Worm (Caenorhabditis elegans) whole organism, L3 larva: ENCODE measurements around the gene Y41D4A.1.

ENCODE experiments used
- R02D3.7 ChIP-seq: fragments of 150-350 bp; optimal IDR thresholded peaks from 2 replicates; lab custom pipeline; 2014; ENCODE audit warnings: missing biosample characterization, missing genetic modification characterization
- ZK546.5 ChIP-seq: sonication (generic microtip); optimal IDR thresholded peaks from 2 replicates; lab custom pipeline; 2017; ENCODE audit warnings: missing biosample characterization, missing genetic modification characterization
- ama-1 ChIP-seq: fragments of 150-350 bp; optimal IDR thresholded peaks from 2 replicates; lab custom pipeline; 2018
- ceh-82 ChIP-seq: fragments of 150-350 bp; optimal IDR thresholded peaks from 2 replicates; lab custom pipeline; 2014; ENCODE audit warnings: missing biosample characterization, missing genetic modification characterization
- egl-5 ChIP-seq: fragments of 150-350 bp; optimal IDR thresholded peaks from 2 replicates; lab custom pipeline; 2017; ENCODE audit warnings: missing biosample characterization, missing genetic modification reagents, missing genetic modification characterization, inconsistent platforms
- fkh-10 ChIP-seq: sonication (generic microtip); optimal IDR thresholded peaks from 2 replicates; lab custom pipeline; 2017; ENCODE audit warnings: missing biosample characterization, missing genetic modification reagents, missing genetic modification characterization
- hmg-11 ChIP-seq: sonication (generic microtip); optimal IDR thresholded peaks from 2 replicates; lab custom pipeline; 2016; ENCODE audit warnings: missing genetic modification characterization, missing compliant biosample characterization
- lin-15B ChIP-seq: fragments of 150-350 bp; optimal IDR thresholded peaks from 2 replicates; lab custom pipeline; 2014; ENCODE audit warnings: missing biosample characterization, missing genetic modification characterization
- lin-39 ChIP-seq: fragments of 150-350 bp; optimal IDR thresholded peaks from 2 replicates; lab custom pipeline; 2018; ENCODE audit warnings: missing biosample characterization, missing genetic modification reagents, missing genetic modification characterization
- lsy-12 ChIP-seq: sonication (generic microtip); optimal IDR thresholded peaks from 2 replicates; lab custom pipeline; 2016; ENCODE audit warnings: mild to moderate bottlenecking, missing genetic modification characterization, missing compliant biosample characterization
- mdl-1 ChIP-seq: fragments of 150-350 bp; optimal IDR thresholded peaks from 2 replicates; lab custom pipeline; 2014; ENCODE audit warnings: missing biosample characterization, missing genetic modification characterization
- nfya-1 ChIP-seq: sonication (generic microtip); optimal IDR thresholded peaks from 2 replicates; lab custom pipeline; 2017; ENCODE audit warnings: missing genetic modification characterization, mild to moderate bottlenecking, missing compliant biosample characterization, antibody characterized with exemption, moderate library complexity; ENCODE audit not compliant: insufficient read depth
- nhr-11 ChIP-seq: fragments of 150-350 bp; optimal IDR thresholded peaks from 2 replicates; lab custom pipeline; 2014; ENCODE audit warnings: missing biosample characterization, missing genetic modification characterization
- nhr-12 ChIP-seq: fragments of 150-350 bp; optimal IDR thresholded peaks from 2 replicates; lab custom pipeline; 2014; ENCODE audit warnings: missing biosample characterization, missing genetic modification characterization
- nhr-23 ChIP-seq: fragments of 150-350 bp; optimal IDR thresholded peaks from 2 replicates; lab custom pipeline; 2014; ENCODE audit warnings: missing biosample characterization, missing genetic modification reagents, missing genetic modification characterization
- nhr-25 ChIP-seq: sonication (generic microtip); optimal IDR thresholded peaks from 2 replicates; lab custom pipeline; 2017; ENCODE audit warnings: missing biosample characterization, missing genetic modification characterization
- nhr-67 ChIP-seq: fragments of 150-350 bp; optimal IDR thresholded peaks from 2 replicates; lab custom pipeline; 2014; ENCODE audit warnings: missing biosample characterization, missing genetic modification characterization
- nhr-76 ChIP-seq: fragments of 150-350 bp; sonication (generic microtip); optimal IDR thresholded peaks from 5 replicates; lab custom pipeline; 2014; ENCODE audit warnings: missing biosample characterization, missing genetic modification characterization
- sea-2 ChIP-seq: fragments of 150-350 bp; sonication (generic microtip); optimal IDR thresholded peaks from 4 replicates; lab custom pipeline; 2014; ENCODE audit warnings: missing biosample characterization, missing genetic modification reagents, missing genetic modification characterization
- skn-1 ChIP-seq: fragments of 150-350 bp; optimal IDR thresholded peaks from 2 replicates; lab custom pipeline; 2014; ENCODE audit warnings: missing biosample characterization, missing genetic modification characterization
- snpc-4 ChIP-seq: fragments of 150-350 bp; optimal IDR thresholded peaks from 2 replicates; lab custom pipeline; 2014; ENCODE audit warnings: missing biosample characterization, missing genetic modification characterization
- tbx-2 ChIP-seq: sonication (generic microtip); optimal IDR thresholded peaks from 2 replicates; lab custom pipeline; 2016; ENCODE audit warnings: mild to moderate bottlenecking, missing genetic modification characterization, missing compliant biosample characterization
- unc-39 ChIP-seq: sonication (generic microtip); optimal IDR thresholded peaks from 4 replicates; lab custom pipeline; 2017; ENCODE audit warnings: missing biosample characterization, missing genetic modification characterization
- unc-62 ChIP-seq: fragments of 150-350 bp; sonication (generic microtip); optimal IDR thresholded peaks from 4 replicates; lab custom pipeline; 2014; ENCODE audit warnings: missing biosample characterization, missing genetic modification reagents, missing genetic modification characterization
- zag-1 ChIP-seq: fragments of 150-350 bp; optimal IDR thresholded peaks from 2 replicates; lab custom pipeline; 2014; ENCODE audit warnings: missing biosample characterization, missing genetic modification characterization
- ztf-11 ChIP-seq: fragments of 150-350 bp; optimal IDR thresholded peaks from 2 replicates; lab custom pipeline; 2014; ENCODE audit warnings: missing biosample characterization, missing genetic modification characterization
- ztf-4 ChIP-seq: fragments of 150-350 bp; optimal IDR thresholded peaks from 2 replicates; lab custom pipeline; 2014; ENCODE audit warnings: missing biosample characterization, missing genetic modification characterization

Y41D4A.1 gene

DNA sequence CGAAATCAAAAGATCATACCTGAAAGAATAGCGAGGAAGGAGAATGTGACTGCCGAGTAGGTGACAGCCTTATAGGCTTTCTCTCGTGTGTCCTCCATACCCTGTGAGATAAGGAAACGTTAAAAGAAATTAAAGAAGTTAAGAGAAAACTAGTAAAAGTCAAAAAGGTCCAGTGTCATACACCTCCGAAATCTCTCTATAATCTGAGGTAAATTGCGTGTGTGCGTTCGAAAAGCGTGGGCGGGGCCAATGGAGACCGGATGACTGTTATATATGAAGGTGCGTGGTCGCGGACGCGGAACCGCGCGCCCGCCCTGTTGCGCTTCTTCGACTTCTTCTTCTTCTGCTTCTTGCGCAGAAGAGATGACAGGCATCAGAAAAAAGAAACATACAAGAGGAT lies 48.2 kb downstream of the Y41D4A.1 start, which contains the start of gene col-109:
TSS of gene col-109 (minus strand) at position 101 of the 400 bp plus-strand sequence.
- TF ChIP-seq nhr-67 (tag; lab: Kevin White, UChicago) = no peak
- peak; percentile 5 for TF ChIP-seq nhr-25 (tag; lab: Kevin White, UChicago)
- TF ChIP-seq ztf-4 = no peak

DNA sequence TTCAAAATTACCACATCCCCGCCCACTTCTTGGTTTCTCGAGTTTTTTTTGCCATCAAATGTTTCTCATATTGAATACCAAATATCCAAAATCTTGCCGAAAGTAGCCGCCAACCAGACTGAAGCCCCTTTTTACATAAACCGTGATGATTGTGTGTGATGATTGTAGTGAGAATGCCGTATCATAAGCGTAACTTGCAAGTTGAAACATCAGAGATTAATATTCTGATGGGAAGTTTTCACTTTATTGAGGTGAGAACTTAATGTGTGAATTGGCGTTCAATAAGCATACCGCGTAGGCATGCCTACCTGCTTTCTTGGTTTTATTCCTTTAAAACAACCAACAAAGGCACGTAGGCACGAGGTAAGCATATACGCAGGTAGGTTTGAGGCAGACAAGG lies 49.6 kb downstream of the Y41D4A.1 start, which contains the start of gene Y38C1BA.4:
TSS of gene Y38C1BA.4 (plus strand) at position 301 of the 400 bp plus-strand sequence.
- TF ChIP-seq skn-1 (tag; lab: Kevin White, UChicago) = no peak
- TF ChIP-seq unc-39 (tag; lab: Kevin White, UChicago) = no peak
- TF ChIP-seq sea-2 (GFP tag; lab: Kevin White, UChicago) = no peak
- no peak for TF ChIP-seq nhr-11
- no peak for TF ChIP-seq tbx-2 (tag; lab: Kevin White, UChicago)
- TF ChIP-seq ama-1 (lab: Kevin White, UChicago) = no peak
- TF ChIP-seq nfya-1 (tag; lab: Kevin White, UChicago) = no peak
- TF ChIP-seq nhr-76 = no peak
- TF ChIP-seq lin-39 (tag; lab: Kevin White, UChicago) = no peak
- no peak for TF ChIP-seq ceh-82
- no peak for TF ChIP-seq mdl-1 (tag; lab: Kevin White, UChicago)
- TF ChIP-seq lin-15B (tag; lab: Kevin White, UChicago) = no peak
- no peak for TF ChIP-seq R02D3.7 (tag; lab: Kevin White, UChicago)
- TF ChIP-seq nhr-12 = no peak
- no peak for TF ChIP-seq zag-1
- no peak for TF ChIP-seq lsy-12 (tag; lab: Kevin White, UChicago)
- no peak for TF ChIP-seq ZK546.5 (tag; lab: Kevin White, UChicago)
- TF ChIP-seq ztf-4 = no peak

DNA sequence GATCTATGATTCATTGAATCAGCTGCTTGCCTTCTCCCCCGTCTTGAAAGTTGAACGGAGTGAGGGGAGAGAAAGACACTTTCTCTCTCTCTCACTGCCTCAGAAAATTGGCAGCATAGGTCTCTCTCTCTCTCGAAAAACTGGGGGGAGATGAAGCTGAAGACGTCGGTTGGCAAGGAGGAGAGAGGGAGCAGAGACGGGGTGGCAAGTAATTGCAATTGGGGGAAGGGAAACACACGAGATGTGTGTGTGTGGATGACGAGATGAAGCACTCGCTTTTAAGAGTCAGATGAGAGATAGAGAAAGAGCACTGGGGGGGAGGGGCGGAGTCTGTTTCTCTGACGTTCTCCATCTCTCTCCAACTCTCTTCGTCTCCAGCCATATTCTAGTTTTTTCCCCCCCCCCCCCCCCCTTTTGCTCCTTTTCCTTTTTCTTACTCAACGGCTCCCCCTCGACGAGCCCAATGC lies 52.2 kb downstream of the Y41D4A.1 start, which contains the start of gene cmk-1:
TSS of gene cmk-1 (plus strand) at position 417 of the 467 bp plus-strand sequence.
- peak; percentile 51 for TF ChIP-seq snpc-4 (tag; lab: Kevin White, UChicago)
- TF ChIP-seq lin-39 (tag; lab: Kevin White, UChicago) = peak; percentile 68
- TF ChIP-seq unc-39 (tag; lab: Kevin White, UChicago) = no peak
- peak; percentile 83 for TF ChIP-seq nfya-1 (tag; lab: Kevin White, UChicago)
- no peak for TF ChIP-seq nhr-23
- peak; percentile 47 for TF ChIP-seq unc-62 (GFP tag; lab: Kevin White, UChicago)
- peak; percentile 36 for TF ChIP-seq skn-1 (tag; lab: Kevin White, UChicago)
- peak; percentile 33 for TF ChIP-seq egl-5
- TF ChIP-seq lin-15B (tag; lab: Kevin White, UChicago) = peak; percentile 38
- TF ChIP-seq tbx-2 (tag; lab: Kevin White, UChicago) = peak; percentile 15
- peak; percentile 64 for TF ChIP-seq hmg-11 (tag; lab: Kevin White, UChicago)
- peak; percentile 36 for TF ChIP-seq fkh-10
- TF ChIP-seq ceh-82 = no peak
- TF ChIP-seq ztf-11 (tag; lab: Kevin White, UChicago) = no peak
